Fruit fly (Drosophila melanogaster): ENCODE measurements around the gene CG4022.
A peak's percentile ranks its signal among the peaks of the same experiment; 100 is the strongest.

The CG4022 gene

DNA sequence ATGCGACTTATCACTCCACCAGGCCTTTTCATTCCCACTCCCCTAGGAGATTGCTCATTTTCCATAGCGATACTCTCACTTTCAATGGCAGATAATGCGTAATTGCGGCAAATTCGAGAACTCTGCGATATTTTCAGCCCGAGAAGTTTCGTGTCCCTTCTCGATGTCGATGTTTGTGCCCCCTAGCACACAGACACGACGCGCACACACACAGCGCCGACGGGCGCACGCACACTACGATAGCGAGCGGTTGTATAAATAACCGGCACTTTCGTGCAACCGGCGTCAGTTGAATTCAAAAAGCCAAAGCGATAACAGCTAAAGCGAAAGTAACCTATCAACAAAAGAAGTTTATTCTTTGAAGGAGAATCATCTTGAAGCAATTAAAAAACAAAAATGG is 29.0 kb downstream of the CG4022 start, which contains the start of gene Hsp23 (continued):
- TF ChIP-seq CG3726 (GFP tag; IDR thresholded peaks at IDR 0.05) (no peak), CG9437 (GFP tag; optimal IDR thresholded peaks at IDR 0.05) (no peak), CG1832 (GFP tag; optimal IDR thresholded peaks at IDR 0.05) (no peak), CG2678 (tag; optimal IDR thresholded peaks at IDR 0.05) (no peak), crc (GFP tag; optimal IDR thresholded peaks at IDR 0.05) (no peak), CG17912 (GFP tag; optimal IDR thresholded peaks at IDR 0.05) (no peak), Scr (GFP tag; IDR thresholded peaks at IDR 0.05; ENCODE audit: partially characterized antibody) (peak; percentile 44), Blimp-1 (GFP tag; optimal IDR thresholded peaks at IDR 0.05) (peak; percentile 68), CG13894 (tag; optimal IDR thresholded peaks at IDR 0.05) (peak; percentile 45), Rfx (GFP tag; IDR thresholded peaks at IDR 0.05) (peak; percentile 24; the same call in 1 of the 2 replicates), h (optimal IDR thresholded peaks at IDR 0.05) (no peak), Nf-YC (tag; optimal IDR thresholded peaks at IDR 0.05) (peak; percentile 6), sd (tag; optimal IDR thresholded peaks at IDR 0.05) (no peak), CG3995 (GFP tag; optimal IDR thresholded peaks at IDR 0.05) (no peak), nau (GFP tag; optimal IDR thresholded peaks at IDR 0.05) (no peak), sim (GFP tag; IDR thresholded peaks at IDR 0.05) (no peak), CG1602 (GFP tag; optimal IDR thresholded peaks at IDR 0.05) (no peak), sc (optimal IDR thresholded peaks at IDR 0.05) (no peak), sc (GFP tag; optimal IDR thresholded peaks at IDR 0.05) (no peak), CG31224 (GFP tag; IDR thresholded peaks at IDR 0.05) (no peak), Mrtf (GFP tag; IDR thresholded peaks at IDR 0.05) (no peak), gro (GFP tag; optimal IDR thresholded peaks at IDR 0.05) (no peak), fru (optimal IDR thresholded peaks at IDR 0.05) (no peak), schlank (tag; optimal IDR thresholded peaks at IDR 0.05) (no peak), gcm2 (GFP tag; optimal IDR thresholded peaks at IDR 0.05) (no peak), ind (GFP tag; optimal IDR thresholded peaks at IDR 0.05) (no peak), hkb (optimal IDR thresholded peaks at IDR 0.05) (no peak), hkb (GFP tag; IDR thresholded peaks at IDR 0.05) (no peak), crp (GFP tag; optimal IDR thresholded peaks at IDR 0.05) (no peak), Pdp1 (GFP tag; optimal IDR thresholded peaks at IDR 0.05) (peak in 1 of 2 experiments; percentile 40), lab (GFP tag; optimal IDR thresholded peaks at IDR 0.05) (no peak), chn (GFP tag; optimal IDR thresholded peaks at IDR 0.05) (no peak), CG8281 (tag; optimal IDR thresholded peaks at IDR 0.05) (no peak), NC2β (GFP tag; optimal IDR thresholded peaks at IDR 0.05) (no peak), Dll (GFP tag; IDR thresholded peaks at IDR 0.05; ENCODE audit: partially characterized antibody) (peak; percentile 39; the same call in 1 of the 4 replicates), bsh (GFP tag; optimal IDR thresholded peaks at IDR 0.05) (no peak), CG16779 (GFP tag; IDR thresholded peaks at IDR 0.05) (no peak), p53 (GFP tag; optimal IDR thresholded peaks at IDR 0.05) (no peak), CG2120 (GFP tag; optimal IDR thresholded peaks at IDR 0.05) (no peak), chif (GFP tag; optimal IDR thresholded peaks at IDR 0.05) (no peak), CG6254 (GFP tag; optimal IDR thresholded peaks at IDR 0.05) (no peak), CG13296 (GFP tag; optimal IDR thresholded peaks at IDR 0.05) (no peak), CTCF (GFP tag; optimal IDR thresholded peaks at IDR 0.05) (no peak), kay (GFP tag; optimal IDR thresholded peaks at IDR 0.05) (no peak), CG10543 (GFP tag; optimal IDR thresholded peaks at IDR 0.05) (peak; percentile 17), cato (GFP tag; optimal IDR thresholded peaks at IDR 0.05; ENCODE audit: borderline replicate concordance) (no peak), CG30020 (tag; optimal IDR thresholded peaks at IDR 0.05) (peak; percentile 21), Bgb (GFP tag; IDR thresholded peaks at IDR 0.05; ENCODE audit: partially characterized antibody) (peak; percentile 17; the same call in 1 of the 2 replicates), CG11504 (tag; optimal IDR thresholded peaks at IDR 0.05) (no peak), CG4730 (GFP tag; IDR thresholded peaks at IDR 0.05) (no peak), Opbp (GFP tag; IDR thresholded peaks at IDR 0.05; ENCODE audit: partially characterized antibody) (peak; percentile 54; the same call in 2 of the 3 replicates), CG2202 (tag; optimal IDR thresholded peaks at IDR 0.05) (no peak)

All from whole organism, embryonic.